Fruit fly (Drosophila melanogaster): ENCODE data around the gene NELF-B.

NELF-B gene

dm6 chrX:7728251-7729164 lies at the start of gene NELF-B, which contains the start of gene CG12155 (continued):
- TF ChIP-seq spab (GFP tag; optimal IDR thresholded peaks at IDR 0.05) = no peak
- peak; percentile 69 for TF ChIP-seq dsx (GFP tag; optimal IDR thresholded peaks at IDR 0.05; ENCODE audit: poor library complexity, severe bottlenecking)
- TF ChIP-seq salr (GFP tag; optimal IDR thresholded peaks at IDR 0.05) = no peak
- no peak for TF ChIP-seq CG9139 (GFP tag; optimal IDR thresholded peaks at IDR 0.05)
- peak; percentile 71 for TF ChIP-seq CG10631 (GFP tag; optimal IDR thresholded peaks at IDR 0.05)
- TF ChIP-seq CG8119 (GFP tag; IDR thresholded peaks at IDR 0.05) = no peak; the same call in 2 of the 3 replicates
- TF ChIP-seq CG6276 (GFP tag; optimal IDR thresholded peaks at IDR 0.05) = no peak
- peak; percentile 46 for TF ChIP-seq CG31627 (GFP tag; optimal IDR thresholded peaks at IDR 0.05)
- no peak for TF ChIP-seq topi (GFP tag; optimal IDR thresholded peaks at IDR 0.05)

dm6 chrX:7777905-7778304 lies 49.7 kb upstream of the NELF-B start, which contains the start of gene CG32718:
Gene CG32718 (plus strand): TSS chrX:7778205.
- TF ChIP-seq CG3919 (GFP tag; optimal IDR thresholded peaks at IDR 0.05) (no peak), Hr38 (GFP tag; optimal IDR thresholded peaks at IDR 0.05) (no peak), CG6808 (GFP tag; optimal IDR thresholded peaks at IDR 0.05) (no peak), Hr4 (GFP tag; optimal IDR thresholded peaks at IDR 0.05) (no peak), vri (GFP tag; optimal IDR thresholded peaks at IDR 0.05) (no peak), spab (GFP tag; optimal IDR thresholded peaks at IDR 0.05) (no peak), CG16779 (tag; optimal IDR thresholded peaks at IDR 0.05) (no peak)

dm6 chrX:7768147-7768787 lies 40.1 kb upstream of the NELF-B start, which contains the start of gene CG34338:
Gene CG34338 (plus strand): TSS chrX:7768737.
- no peak for TF ChIP-seq acj6 (GFP tag; optimal IDR thresholded peaks at IDR 0.05)

dm6 chrX:7764682-7765081 lies 36.5 kb upstream of the NELF-B start, which contains the start of gene Ir7a:
Gene Ir7a (plus strand): TSS chrX:7764982.
- no peak for TF ChIP-seq fkh (GFP tag; optimal IDR thresholded peaks at IDR 0.05)
- TF ChIP-seq Sox102F (GFP tag; optimal IDR thresholded peaks at IDR 0.05) = no peak
- TF ChIP-seq CG6163 (GFP tag; IDR thresholded peaks at IDR 0.05) = no peak
- no peak for TF ChIP-seq Sox15 (GFP tag; optimal IDR thresholded peaks at IDR 0.05)
- TF ChIP-seq Blimp-1 (GFP tag; optimal IDR thresholded peaks at IDR 0.05) = no peak
- no peak for TF ChIP-seq CG9139 (GFP tag; optimal IDR thresholded peaks at IDR 0.05)
- no peak for TF ChIP-seq fd85E (GFP tag; optimal IDR thresholded peaks at IDR 0.05)
- no peak for TF ChIP-seq OdsH (GFP tag; optimal IDR thresholded peaks at IDR 0.05)
- no peak for TF ChIP-seq lz (GFP tag; optimal IDR thresholded peaks at IDR 0.05)
- no peak for TF ChIP-seq CG32006 (GFP tag; optimal IDR thresholded peaks at IDR 0.05)
- TF ChIP-seq net (GFP tag; optimal IDR thresholded peaks at IDR 0.05) = no peak
- no peak for TF ChIP-seq salr (GFP tag; optimal IDR thresholded peaks at IDR 0.05)
- no peak for TF ChIP-seq CG6276 (GFP tag; optimal IDR thresholded peaks at IDR 0.05)

- TF ChIP-seq ss (GFP tag; optimal IDR thresholded peaks at IDR 0.05) = no peak
- TF ChIP-seq CG11762 (GFP tag; optimal IDR thresholded peaks at IDR 0.05; ENCODE audit: insufficient read depth) = no peak
- TF ChIP-seq Eip75B (GFP tag; optimal IDR thresholded peaks at IDR 0.05) = no peak
- no peak for TF ChIP-seq svp (GFP tag)
- no peak for TF ChIP-seq acj6 (GFP tag; optimal IDR thresholded peaks at IDR 0.05)
- no peak for TF ChIP-seq cyc (GFP tag; optimal IDR thresholded peaks at IDR 0.05)
- TF ChIP-seq CG7368 (GFP tag; optimal IDR thresholded peaks at IDR 0.05) = no peak
- TF ChIP-seq Sox15 (GFP tag; optimal IDR thresholded peaks at IDR 0.05) = no peak
- no peak for TF ChIP-seq Blimp-1 (GFP tag; optimal IDR thresholded peaks at IDR 0.05)
- TF ChIP-seq Hr39 (GFP tag; optimal IDR thresholded peaks at IDR 0.05) = no peak
- no peak for TF ChIP-seq dac (GFP tag; optimal IDR thresholded peaks at IDR 0.05)
- no peak for TF ChIP-seq vri (GFP tag; optimal IDR thresholded peaks at IDR 0.05)
- TF ChIP-seq CG15336 (GFP tag; IDR thresholded peaks at IDR 0.05) = no peak
- TF ChIP-seq fd59A (GFP tag; optimal IDR thresholded peaks at IDR 0.05) = no peak
- no peak for TF ChIP-seq Hr38 (GFP tag; optimal IDR thresholded peaks at IDR 0.05)
These were observed 18.2 kb upstream of the NELF-B start for dm6 chrX:7746342-7746741.

All from whole organism, prepupa.